Fruit fly (Drosophila melanogaster) whole organism, adult: Measurements from ENCODE around the gene CG12320.

Experiments used
- CG7101 ChIP-seq: fragments of 200-800 bp; sonication (Bioruptor generic); optimal IDR thresholded peaks from 2 replicates; lab custom pipeline; 2018; ENCODE audit warnings: missing biosample characterization, mild to moderate bottlenecking, missing genetic modification characterization, moderate library complexity
- Crg-1 ChIP-seq: fragments of 200-800 bp; sonication (Bioruptor generic); optimal IDR thresholded peaks from 2 replicates; lab custom pipeline; 2016; ENCODE audit warnings: missing biosample characterization, missing genetic modification characterization
- Mnt ChIP-seq: fragments of 200-800 bp; sonication (Bioruptor generic); optimal IDR thresholded peaks from 2 replicates; lab custom pipeline; 2016; ENCODE audit warnings: missing biosample characterization, mild to moderate bottlenecking, missing genetic modification characterization
- cic ChIP-seq: fragments of 200-800 bp; sonication (Bioruptor generic); optimal IDR thresholded peaks from 2 replicates; lab custom pipeline; 2017; ENCODE audit warnings: missing biosample characterization, mild to moderate bottlenecking, missing genetic modification characterization, moderate library complexity
- cnc ChIP-seq, 2 experiments: fragments of >200 bp; optimal IDR thresholded peaks; 2 replicates each; lab custom pipeline; 2017
- kay ChIP-seq: fragments of 200-800 bp; sonication (Bioruptor generic); peaks from one replicate; lab custom pipeline; 2016; ENCODE audit warnings: missing biosample characterization, missing genetic modification characterization, borderline replicate concordance
- tj ChIP-seq: fragments of 200-800 bp; sonication (Bioruptor generic); optimal IDR thresholded peaks from 3 replicates; lab custom pipeline; 2017; ENCODE audit warnings: missing biosample characterization, mild to moderate bottlenecking, missing genetic modification characterization, moderate library complexity
- toe ChIP-seq: fragments of 200-800 bp; sonication (Bioruptor generic); optimal IDR thresholded peaks from 2 replicates; lab custom pipeline; 2016; ENCODE audit warnings: missing biosample characterization, missing genetic modification characterization

DNA sequence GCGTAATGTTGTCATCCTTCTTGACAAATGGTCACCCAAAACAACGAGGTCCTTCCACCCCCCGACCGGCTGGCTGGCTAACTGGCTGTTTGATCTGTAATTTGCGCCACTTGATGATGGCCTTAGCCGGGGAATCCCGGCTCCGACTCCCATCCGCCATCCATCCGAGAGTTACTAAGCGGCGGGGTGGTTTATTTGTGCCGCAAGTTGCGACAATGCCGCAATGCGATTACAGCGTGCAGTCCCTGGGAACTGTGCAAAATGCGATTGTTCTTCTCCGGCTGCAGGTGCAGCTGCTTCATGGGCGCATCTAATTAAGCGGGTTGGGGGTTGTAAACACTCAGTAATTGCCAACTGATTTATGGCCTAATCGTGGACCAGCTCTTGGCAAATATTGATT is 7.5 kb upstream of the CG12320 start:
- TF ChIP-seq toe (GFP tag; lab: Kevin White, UChicago) (no peak), kay (GFP tag; lab: Kevin White, UChicago) (no peak), cnc (optimal IDR thresholded peaks at IDR 0.05; lab: Kevin White, UChicago) (no peak), CG7101 (tag; lab: Kevin White, UChicago) (no peak), tj (GFP tag; lab: Kevin White, UChicago) (no peak), cic (GFP tag; lab: Kevin White, UChicago) (no peak), Mnt (GFP tag; lab: Kevin White, UChicago) (no peak), Crg-1 (no peak)
